Worm (Caenorhabditis elegans) whole organism, L4 larva: ENCODE measurements around the gene K08D12.4.

Source experiments
- aha-1 ChIP-seq: fragments of 150-350 bp; peaks from one replicate; lab custom pipeline; 2014; ENCODE audit warnings: missing biosample characterization, missing genetic modification characterization
- ces-1 ChIP-seq: fragments of 150-350 bp; sonication (generic microtip); optimal IDR thresholded peaks from 4 replicates; lab custom pipeline; 2014; ENCODE audit warnings: missing biosample characterization, missing genetic modification reagents, missing genetic modification characterization
- nhr-76 ChIP-seq: fragments of 150-350 bp; optimal IDR thresholded peaks from 2 replicates; lab custom pipeline; 2014; ENCODE audit warnings: missing biosample characterization, missing genetic modification characterization
- snpc-4 ChIP-seq: fragments of 150-350 bp; optimal IDR thresholded peaks from 2 replicates; lab custom pipeline; 2014; ENCODE audit warnings: missing biosample characterization, missing genetic modification characterization
- unc-39 ChIP-seq: sonication (generic microtip); optimal IDR thresholded peaks from 2 replicates; lab custom pipeline; 2017; ENCODE audit warnings: missing biosample characterization, missing genetic modification characterization
- zfp-3 ChIP-seq: fragments of 200-800 bp; sonication (Bioruptor generic); conservative IDR thresholded peaks from 2 replicates; pipeline ENCODE4 v1.3.6; 2022; ENCODE audit warnings: missing genetic modification reagents, missing genetic modification characterization, missing compliant biosample characterization

DNA sequence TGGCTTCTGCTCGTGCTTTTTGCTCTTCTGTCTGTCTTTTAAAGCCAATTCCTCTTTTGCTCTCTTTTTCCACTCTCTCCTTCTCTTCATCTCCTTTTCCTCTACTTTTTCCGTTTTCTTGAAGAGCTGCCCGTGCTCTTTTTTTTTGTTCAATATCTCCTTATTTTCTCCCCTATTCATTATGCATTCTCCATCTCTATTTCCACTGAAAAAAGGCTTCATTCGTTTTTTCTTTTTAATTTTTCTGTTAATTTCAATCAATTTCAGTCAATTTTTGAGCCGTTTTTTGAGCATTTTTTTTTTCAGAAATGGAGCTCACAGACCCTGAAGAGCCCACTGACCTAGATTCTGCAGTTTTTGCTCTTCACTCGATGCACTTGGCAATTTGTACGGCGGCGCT is 34.7 kb upstream of the K08D12.4 start, which contains the start of gene Y41D4B.1:
- TF ChIP-seq ces-1 (no peak), unc-39 (tag; lab: Kevin White, UChicago) (no peak), zfp-3 (GFP tag; lab: Robert Waterston, UW) (no peak), nhr-76 (tag; lab: Kevin White, UChicago) (no peak), snpc-4 (tag; lab: Kevin White, UChicago) (no peak), aha-1 (tag; lab: Kevin White, UChicago) (no peak)
